Fruit fly (Drosophila melanogaster): Measurements from ENCODE around the gene CG4998.

The CG4998 gene

dm6 chr3L:16305820-16306650 is 32.8 kb upstream of the CG4998 start, which contains the start of the genes CG13043 and CG13063:
CG13043 (minus strand) TSS chr3L:16305870.
CG13063 (plus strand) TSS chr3L:16306600.
- TF ChIP-seq CG3032 (tag; optimal IDR thresholded peaks at IDR 0.05) (no peak), Eip93F (GFP tag; optimal IDR thresholded peaks at IDR 0.05) (no peak), svp (GFP tag) (peak; percentile 30), Lpt (GFP tag; optimal IDR thresholded peaks at IDR 0.05) (no peak), fd85E (GFP tag; optimal IDR thresholded peaks at IDR 0.05) (no peak), CG4318 (GFP tag; optimal IDR thresholded peaks at IDR 0.05) (no peak)

- no peak for TF ChIP-seq CG4318 (GFP tag; optimal IDR thresholded peaks at IDR 0.05)
- TF ChIP-seq Eip75B (GFP tag; optimal IDR thresholded peaks at IDR 0.05), result no peak
- no peak for TF ChIP-seq Eip93F (GFP tag; optimal IDR thresholded peaks at IDR 0.05)
- no peak for TF ChIP-seq Sox102F (GFP tag; optimal IDR thresholded peaks at IDR 0.05)
- TF ChIP-seq CG31627 (GFP tag; optimal IDR thresholded peaks at IDR 0.05), result no peak
- no peak for TF ChIP-seq CG8119 (GFP tag; IDR thresholded peaks at IDR 0.05)
- no peak for TF ChIP-seq CG11762 (GFP tag; optimal IDR thresholded peaks at IDR 0.05; ENCODE audit: insufficient read depth)
- no peak for TF ChIP-seq CG7368 (GFP tag; optimal IDR thresholded peaks at IDR 0.05)
- no peak for TF ChIP-seq Eip78C (GFP tag)
- no peak for TF ChIP-seq Smox (GFP tag; optimal IDR thresholded peaks at IDR 0.05)
- TF ChIP-seq CG6163 (GFP tag; IDR thresholded peaks at IDR 0.05), result no peak
- no peak for TF ChIP-seq CG10631 (GFP tag; optimal IDR thresholded peaks at IDR 0.05)
- no peak for TF ChIP-seq Ets96B (tag; optimal IDR thresholded peaks at IDR 0.05)
- TF ChIP-seq Met (GFP tag; optimal IDR thresholded peaks at IDR 0.05), result no peak
- no peak for TF ChIP-seq Sox15 (GFP tag; optimal IDR thresholded peaks at IDR 0.05)
- TF ChIP-seq vri (GFP tag; optimal IDR thresholded peaks at IDR 0.05), result no peak
Measured at dm6 chr3L:16308380-16308779, 30.4 kb upstream of the CG4998 start, which contains the start of gene CG13042. CG13042 (minus strand) TSS chr3L:16308480.

- TF ChIP-seq CG6808 (GFP tag; optimal IDR thresholded peaks at IDR 0.05), result no peak
- peak; percentile 52 for TF ChIP-seq CG3919 (GFP tag; optimal IDR thresholded peaks at IDR 0.05)
- TF ChIP-seq net (GFP tag; optimal IDR thresholded peaks at IDR 0.05), result peak; percentile 29
- TF ChIP-seq CG8632 (GFP tag; optimal IDR thresholded peaks at IDR 0.05), result no peak
- TF ChIP-seq CG10631 (GFP tag; optimal IDR thresholded peaks at IDR 0.05), result peak; percentile 59
- peak; percentile 52 for TF ChIP-seq lz (GFP tag; optimal IDR thresholded peaks at IDR 0.05)
- peak; percentile 56 for TF ChIP-seq Lpt (GFP tag; optimal IDR thresholded peaks at IDR 0.05)
- no peak for TF ChIP-seq CG3032 (tag; optimal IDR thresholded peaks at IDR 0.05)
- no peak for TF ChIP-seq svp (GFP tag)
- no peak for TF ChIP-seq Blimp-1 (GFP tag; optimal IDR thresholded peaks at IDR 0.05)
- peak; percentile 47 for TF ChIP-seq CG4318 (GFP tag; optimal IDR thresholded peaks at IDR 0.05)
- TF ChIP-seq achi (GFP tag; optimal IDR thresholded peaks at IDR 0.05), result peak; percentile 34
- TF ChIP-seq Eip75B (GFP tag; optimal IDR thresholded peaks at IDR 0.05), result peak; percentile 61
- TF ChIP-seq Ets21C (GFP tag; optimal IDR thresholded peaks at IDR 0.05), result no peak
- TF ChIP-seq CG1621 (tag; optimal IDR thresholded peaks at IDR 0.05), result no peak
- no peak for TF ChIP-seq Eip93F (GFP tag; optimal IDR thresholded peaks at IDR 0.05)
- no peak for TF ChIP-seq cyc (GFP tag; optimal IDR thresholded peaks at IDR 0.05)
- TF ChIP-seq CG6163 (GFP tag; IDR thresholded peaks at IDR 0.05), result peak; percentile 72; the same call in 2 of the 3 replicates
- TF ChIP-seq Met (GFP tag; optimal IDR thresholded peaks at IDR 0.05), result no peak
- TF ChIP-seq topi (GFP tag; optimal IDR thresholded peaks at IDR 0.05), result no peak
- no peak for TF ChIP-seq CG34406 (GFP tag; optimal IDR thresholded peaks at IDR 0.05)
- TF ChIP-seq Sox15 (GFP tag; optimal IDR thresholded peaks at IDR 0.05), result no peak
- no peak for TF ChIP-seq CG6854 (GFP tag; optimal IDR thresholded peaks at IDR 0.05)
- no peak for TF ChIP-seq Hr38 (GFP tag; optimal IDR thresholded peaks at IDR 0.05)
- peak; percentile 77 for TF ChIP-seq Hr4 (GFP tag; optimal IDR thresholded peaks at IDR 0.05)
- peak in 1 of 2 experiments; percentile 44 for TF ChIP-seq salr (GFP tag; optimal IDR thresholded peaks at IDR 0.05)
- TF ChIP-seq CG10669 (GFP tag; optimal IDR thresholded peaks at IDR 0.05), result no peak
- TF ChIP-seq fd85E (GFP tag; optimal IDR thresholded peaks at IDR 0.05), result no peak
- TF ChIP-seq spab (GFP tag; optimal IDR thresholded peaks at IDR 0.05), result no peak
- TF ChIP-seq Hr39 (GFP tag; optimal IDR thresholded peaks at IDR 0.05), result peak; percentile 10
- TF ChIP-seq CG8119 (GFP tag; IDR thresholded peaks at IDR 0.05), result peak; percentile 66
- peak; percentile 82 for TF ChIP-seq CG15336 (GFP tag; IDR thresholded peaks at IDR 0.05)
- TF ChIP-seq CG8319 (GFP tag; optimal IDR thresholded peaks at IDR 0.05), result no peak
- TF ChIP-seq OdsH (GFP tag; optimal IDR thresholded peaks at IDR 0.05), result peak; percentile 51
- TF ChIP-seq CG32006 (GFP tag; optimal IDR thresholded peaks at IDR 0.05), result peak; percentile 80
- TF ChIP-seq CG11294 (GFP tag; IDR thresholded peaks at IDR 0.05), result peak; percentile 52
- peak; percentile 21 for TF ChIP-seq acj6 (GFP tag; optimal IDR thresholded peaks at IDR 0.05)
Measured at dm6 chr3L:16309972-16310371, 28.8 kb upstream of the CG4998 start.

Data from whole organism, prepupa.